Fruit fly (Drosophila melanogaster) whole organism, pupa: ENCODE data around the gene CG15882.

Source experiments
- CG12605 ChIP-seq: fragments of 200-800 bp; sonication (Bioruptor generic); IDR thresholded peaks from 2 replicates; pipeline ENCODE4 v1.3.6; 2022; ENCODE audit warnings: missing biosample characterization, missing genetic modification characterization
- CG32121 ChIP-seq: fragments of 200-800 bp; sonication (Bioruptor generic); IDR thresholded peaks from 2 replicates; pipeline ENCODE4 v1.3.6; 2022; ENCODE audit warnings: missing biosample characterization, missing genetic modification characterization
- CG8301 ChIP-seq: fragments of 200-800 bp; sonication (Bioruptor generic); optimal IDR thresholded peaks from 2 replicates; lab custom pipeline; 2018; ENCODE audit warnings: missing biosample characterization, mild to moderate bottlenecking, missing genetic modification characterization
- CG9948 ChIP-seq: fragments of 200-800 bp; sonication (Bioruptor generic); optimal IDR thresholded peaks from 2 replicates; lab custom pipeline; 2018; ENCODE audit warnings: missing biosample characterization, mild to moderate bottlenecking, missing genetic modification characterization, moderate library complexity
- D1 ChIP-seq: fragments of 200-800 bp; sonication (Bioruptor generic); optimal IDR thresholded peaks from 2 replicates; lab custom pipeline; 2018; ENCODE audit warnings: missing biosample characterization, mild to moderate bottlenecking, missing genetic modification characterization, moderate library complexity
- EcR ChIP-seq: fragments of 200-800 bp; sonication (Bioruptor generic); optimal IDR thresholded peaks from 3 replicates; lab custom pipeline; 2019; ENCODE audit warnings: missing biosample characterization, missing genetic modification characterization, mild to moderate bottlenecking, moderate library complexity, missing genetic modification reagents
- Ets98B ChIP-seq: fragments of 200-800 bp; sonication (Bioruptor generic); IDR thresholded peaks from 2 replicates; pipeline ENCODE4 v1.3.6; 2022; ENCODE audit warnings: missing biosample characterization, missing genetic modification characterization
- Pif1B ChIP-seq: fragments of 200-800 bp; sonication (Bioruptor generic); optimal IDR thresholded peaks from 3 replicates; lab custom pipeline; 2016; ENCODE audit warnings: missing biosample characterization, missing genetic modification characterization

DNA sequence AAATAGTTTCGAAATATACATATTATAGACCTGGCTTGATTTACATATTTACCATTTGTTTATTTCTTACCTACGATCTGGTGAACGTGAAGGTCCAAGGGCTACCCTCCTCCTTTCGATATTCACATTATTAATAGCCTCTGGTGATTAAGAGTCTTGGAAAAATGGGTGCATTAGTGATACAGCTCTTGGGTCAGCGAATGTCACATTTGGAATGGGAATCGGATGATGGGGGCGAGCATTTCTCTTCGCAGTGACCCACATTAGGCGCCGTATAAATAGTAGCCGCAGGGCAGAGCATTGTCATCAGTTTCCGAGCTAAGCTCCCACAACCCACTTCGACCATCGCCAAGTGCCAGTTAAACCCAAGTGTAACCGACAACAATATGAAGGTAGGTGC is 46.8 kb downstream of the CG15882 start, which contains the start of gene CG7406:
- TF ChIP-seq CG9948, result no peak
- TF ChIP-seq CG12605 (GFP tag; lab: Robert Waterston, UW), result no peak
- no peak for TF ChIP-seq D1
- no peak for TF ChIP-seq Ets98B (GFP tag; lab: Robert Waterston, UW)
- no peak for TF ChIP-seq CG32121 (GFP tag; lab: Robert Waterston, UW)
- no peak for TF ChIP-seq CG8301 (tag; lab: Kevin White, UChicago)
- no peak for TF ChIP-seq Pif1B
- no peak for TF ChIP-seq EcR (GFP tag; lab: Kevin White, UChicago)
